Worm (Caenorhabditis elegans) whole organism, early embryonic: ENCODE measurements around the gene mogs-1.

Source experiments
- flt-1 ChIP-seq: fragments of 200-800 bp; sonication (Bioruptor generic); IDR thresholded peaks from 2 replicates; pipeline ENCODE4 v1.3.6; 2022; ENCODE audit warnings: missing genetic modification characterization, missing compliant biosample characterization
- pes-1 ChIP-seq: fragments of 200-800 bp; sonication (Bioruptor generic); IDR thresholded peaks from 2 replicates; pipeline ENCODE4 v1.3.6; 2022; ENCODE audit warnings: missing genetic modification reagents, missing genetic modification characterization, missing compliant biosample characterization
- sea-1 ChIP-seq: fragments of 200-800 bp; sonication (Bioruptor generic); conservative IDR thresholded peaks from 2 replicates; pipeline ENCODE4 v1.3.6; 2022; ENCODE audit warnings: missing genetic modification characterization, missing compliant biosample characterization

DNA sequence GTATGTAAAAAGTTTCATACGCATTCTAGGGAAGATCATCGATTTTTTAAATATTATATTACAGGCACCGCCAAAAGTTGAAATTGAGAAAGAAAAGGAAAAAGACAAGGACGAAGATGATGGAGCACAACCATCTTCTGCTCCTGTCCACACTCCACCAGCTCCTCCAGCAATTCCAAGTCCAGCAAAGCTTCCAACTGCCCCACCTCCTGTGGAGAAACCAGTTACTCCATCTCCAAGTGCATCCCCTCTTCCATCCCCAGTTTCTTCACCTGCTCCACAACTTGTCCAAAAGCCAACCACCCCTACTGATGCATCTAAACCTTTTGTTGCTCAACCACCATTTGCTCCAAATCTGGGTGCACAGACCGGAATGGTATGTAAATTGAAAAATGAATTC, 30.2 kb upstream of the mogs-1 start:
- no peak for TF ChIP-seq sea-1 (GFP tag; lab: Robert Waterston, UW)
- no peak for TF ChIP-seq pes-1 (GFP tag; lab: Robert Waterston, UW)
- no peak for TF ChIP-seq flt-1 (GFP tag; lab: Robert Waterston, UW)
